Fruit fly (Drosophila melanogaster) whole organism, embryonic: Measurements from ENCODE around the gene CG44040.

Experiments
- CG1024 ChIP-seq: fragments of 200-800 bp; sonication (Bioruptor generic); IDR thresholded peaks from 2 replicates; pipeline ENCODE4 v1.3.6; 2022; ENCODE audit warnings: missing biosample characterization, missing genetic modification characterization
- CG10274 ChIP-seq: fragments of 200-800 bp; sonication (Bioruptor generic); optimal IDR thresholded peaks from 3 replicates; lab custom pipeline; 2017; ENCODE audit warnings: missing biosample characterization, mild to moderate bottlenecking, missing genetic modification characterization
- CG10979 ChIP-seq: fragments of 200-800 bp; sonication (Bioruptor generic); optimal IDR thresholded peaks from 2 replicates; lab custom pipeline; 2018; ENCODE audit warnings: missing biosample characterization, mild to moderate bottlenecking, missing genetic modification characterization, moderate library complexity
- CG12391 ChIP-seq: fragments of 200-800 bp; sonication (Bioruptor generic); optimal IDR thresholded peaks from 3 replicates; lab custom pipeline; 2018; ENCODE audit warnings: missing biosample characterization, mild to moderate bottlenecking, missing genetic modification characterization, moderate library complexity
- CG13424 ChIP-seq: fragments of 200-800 bp; sonication (Bioruptor generic); optimal IDR thresholded peaks from 2 replicates; lab custom pipeline; 2019; ENCODE audit warnings: missing biosample characterization, mild to moderate bottlenecking, missing genetic modification characterization, moderate library complexity
- CG17612 ChIP-seq: fragments of 200-800 bp; sonication (Bioruptor generic); IDR thresholded peaks from 2 replicates; pipeline ENCODE4 v1.3.6; 2022; ENCODE audit warnings: missing biosample characterization, missing genetic modification characterization
- CG18262 ChIP-seq: fragments of 200-800 bp; optimal IDR thresholded peaks from 3 replicates; lab custom pipeline; 2019; ENCODE audit warnings: missing biosample characterization, mild to moderate bottlenecking, missing genetic modification characterization, moderate library complexity
- CG2120 ChIP-seq: fragments of 200-800 bp; sonication (Bioruptor generic); optimal IDR thresholded peaks from 3 replicates; lab custom pipeline; 2016; ENCODE audit warnings: missing biosample characterization, missing genetic modification characterization
- CG2678 ChIP-seq: fragments of 200-800 bp; sonication (Bioruptor generic); optimal IDR thresholded peaks from 3 replicates; lab custom pipeline; 2019; ENCODE audit warnings: missing biosample characterization, mild to moderate bottlenecking, missing genetic modification characterization, moderate library complexity
- CG30020 ChIP-seq: fragments of 200-800 bp; optimal IDR thresholded peaks from 2 replicates; lab custom pipeline; 2019; ENCODE audit warnings: missing biosample characterization, mild to moderate bottlenecking, missing genetic modification characterization, moderate library complexity
- CG32772 ChIP-seq: fragments of 200-800 bp; sonication (Bioruptor generic); IDR thresholded peaks from 2 replicates; pipeline ENCODE4 v1.3.6; 2022; ENCODE audit warnings: missing biosample characterization, missing genetic modification characterization
- CG3281 ChIP-seq: fragments of 200-800 bp; sonication (Bioruptor generic); optimal IDR thresholded peaks from 3 replicates; lab custom pipeline; 2017; ENCODE audit warnings: missing biosample characterization, mild to moderate bottlenecking, missing genetic modification characterization
- CG34376 ChIP-seq: fragments of 200-800 bp; sonication (Bioruptor generic); optimal IDR thresholded peaks from 2 replicates; lab custom pipeline; 2018; ENCODE audit warnings: missing biosample characterization, mild to moderate bottlenecking, missing genetic modification characterization
- CG4282 ChIP-seq: fragments of 200-800 bp; sonication (Bioruptor generic); optimal IDR thresholded peaks from 2 replicates; lab custom pipeline; 2016; ENCODE audit warnings: missing biosample characterization, missing genetic modification characterization
- CG4854 ChIP-seq: fragments of 200-800 bp; sonication (Bioruptor generic); optimal IDR thresholded peaks from 2 replicates; lab custom pipeline; 2016; ENCODE audit warnings: missing biosample characterization, missing genetic modification characterization, inconsistent platforms
- CG6683 ChIP-seq: fragments of 200-800 bp; sonication (Bioruptor generic); optimal IDR thresholded peaks from 2 replicates; lab custom pipeline; 2017; ENCODE audit warnings: missing biosample characterization, mild to moderate bottlenecking, missing genetic modification characterization, missing genetic modification reagents
- CG7271 ChIP-seq: fragments of 200-800 bp; sonication (Bioruptor generic); optimal IDR thresholded peaks from 2 replicates; lab custom pipeline; 2018; ENCODE audit warnings: missing biosample characterization, mild to moderate bottlenecking, missing genetic modification characterization, moderate library complexity
- CG7556 ChIP-seq: fragments of 200-800 bp; sonication (Bioruptor generic); optimal IDR thresholded peaks from 2 replicates; lab custom pipeline; 2017; ENCODE audit warnings: missing biosample characterization, mild to moderate bottlenecking, missing genetic modification characterization
- CG8359 ChIP-seq: fragments of 200-800 bp; sonication (Bioruptor generic); optimal IDR thresholded peaks from 2 replicates; lab custom pipeline; 2017; ENCODE audit warnings: missing biosample characterization, mild to moderate bottlenecking, missing genetic modification characterization, borderline replicate concordance
- CG8388 ChIP-seq: fragments of 200-800 bp; sonication (Bioruptor generic); optimal IDR thresholded peaks from 2 replicates; lab custom pipeline; 2019; ENCODE audit warnings: missing biosample characterization, mild to moderate bottlenecking, missing genetic modification characterization, moderate library complexity
- CG9727 ChIP-seq: fragments of 200-800 bp; sonication (Bioruptor generic); optimal IDR thresholded peaks from 3 replicates; lab custom pipeline; 2017; ENCODE audit warnings: missing biosample characterization, mild to moderate bottlenecking, missing genetic modification characterization
- Dek ChIP-seq: fragments of 200-800 bp; sonication (Bioruptor generic); optimal IDR thresholded peaks from 3 replicates; lab custom pipeline; 2019; ENCODE audit warnings: missing biosample characterization, mild to moderate bottlenecking, missing genetic modification characterization, moderate library complexity
- Fer3 ChIP-seq: fragments of 200-800 bp; sonication (Bioruptor generic); optimal IDR thresholded peaks from 2 replicates; lab custom pipeline; 2018; ENCODE audit warnings: missing biosample characterization, mild to moderate bottlenecking, missing genetic modification characterization, moderate library complexity
- HLHmδ ChIP-seq: fragments of 200-800 bp; sonication (Bioruptor generic); optimal IDR thresholded peaks from 2 replicates; lab custom pipeline; 2018; ENCODE audit warnings: missing biosample characterization, mild to moderate bottlenecking, missing genetic modification characterization, moderate library complexity
- NK7.1 ChIP-seq: fragments of 200-800 bp; sonication (Bioruptor generic); optimal IDR thresholded peaks from 3 replicates; lab custom pipeline; 2016; ENCODE audit warnings: missing biosample characterization, missing genetic modification characterization
- Stat92E ChIP-seq, 3 experiments: fragments of >200 bp in 2 of 3; fragments of 200-800 bp in 1 of 3; sonication (Bioruptor generic) in 1 of 3; optimal IDR thresholded peaks; 2 replicates each; lab custom pipeline; 2017 to 2019; ENCODE audit warnings: missing biosample characterization in 3 of 3, missing genetic modification characterization in 3 of 3, mild to moderate bottlenecking in 1 of 3, moderate library complexity in 1 of 3
- amos ChIP-seq: fragments of 200-800 bp; sonication (Bioruptor generic); IDR thresholded peaks from 2 replicates; pipeline ENCODE4 v1.3.6; 2022; ENCODE audit warnings: missing biosample characterization, missing genetic modification characterization; ENCODE audit not compliant: partially characterized antibody
- ap ChIP-seq: fragments of 200-800 bp; sonication (Bioruptor generic); IDR thresholded peaks from 2 replicates; pipeline ENCODE4 v1.3.6; 2022; ENCODE audit warnings: missing biosample characterization, missing genetic modification characterization
- br ChIP-seq: fragments of >200 bp; optimal IDR thresholded peaks from 2 replicates; lab custom pipeline; 2017
- btn ChIP-seq: fragments of 200-800 bp; sonication (Bioruptor generic); optimal IDR thresholded peaks from 2 replicates; lab custom pipeline; 2016; ENCODE audit warnings: missing biosample characterization, missing genetic modification characterization
- ci ChIP-seq: fragments of 200-800 bp; sonication (Bioruptor generic); IDR thresholded peaks from 3 replicates; pipeline ENCODE4 v1.3.6; 2022; ENCODE audit warnings: missing biosample characterization, missing genetic modification characterization
- corto ChIP-seq: fragments of 200-800 bp; sonication (Bioruptor generic); optimal IDR thresholded peaks from 2 replicates; lab custom pipeline; 2016; ENCODE audit warnings: missing biosample characterization, mild to moderate bottlenecking, missing genetic modification characterization, moderate library complexity
- dpn ChIP-seq, 2 experiments: fragments of 200-800 bp; sonication (Bioruptor generic); optimal IDR thresholded peaks; 3 replicates each; lab custom pipeline; 2016; ENCODE audit warnings: missing biosample characterization in 2 of 2, missing genetic modification characterization in 2 of 2
- gt ChIP-seq: fragments of 200-800 bp; sonication (Bioruptor generic); IDR thresholded peaks from 2 replicates; pipeline ENCODE4 v1.3.6; 2022; ENCODE audit warnings: missing biosample characterization, missing genetic modification characterization
- hbn ChIP-seq: fragments of 200-800 bp; sonication (Bioruptor generic); IDR thresholded peaks from 2 replicates; pipeline ENCODE4 v1.3.6; 2022; ENCODE audit warnings: missing biosample characterization, missing genetic modification characterization; ENCODE audit not compliant: partially characterized antibody
- hkb ChIP-seq, 2 experiments: fragments of 200-800 bp in 1 of 2; fragments of >200 bp in 1 of 2; sonication (Bioruptor generic) in 1 of 2; IDR thresholded peaks in 1 of 2; optimal IDR thresholded peaks in 1 of 2; 2 replicates each; pipeline versions ENCODE4 v1.3.6 to Lab custom; 2017 to 2022; ENCODE audit warnings: missing biosample characterization in 1 of 2, missing genetic modification characterization in 1 of 2
- jing ChIP-seq: fragments of 200-800 bp; sonication (Bioruptor generic); optimal IDR thresholded peaks from 2 replicates; lab custom pipeline; 2018; ENCODE audit warnings: missing biosample characterization, mild to moderate bottlenecking, missing genetic modification characterization
- kay ChIP-seq: fragments of 200-800 bp; sonication (Bioruptor generic); optimal IDR thresholded peaks from 2 replicates; lab custom pipeline; 2016; ENCODE audit warnings: missing biosample characterization, missing genetic modification characterization
- lab ChIP-seq: fragments of 200-800 bp; sonication (Bioruptor generic); optimal IDR thresholded peaks from 3 replicates; lab custom pipeline; 2017; ENCODE audit warnings: missing biosample characterization, missing genetic modification characterization, mild to moderate bottlenecking, moderate library complexity, missing genetic modification reagents
- oc ChIP-seq: fragments of 200-800 bp; sonication (Bioruptor generic); optimal IDR thresholded peaks from 2 replicates; lab custom pipeline; 2018; ENCODE audit warnings: missing biosample characterization, mild to moderate bottlenecking, missing genetic modification characterization, moderate library complexity
- onecut ChIP-seq: fragments of 200-800 bp; sonication (Bioruptor generic); IDR thresholded peaks from 2 replicates; pipeline ENCODE4 v1.3.6; 2022; ENCODE audit warnings: missing biosample characterization, missing genetic modification characterization
- scrt ChIP-seq: fragments of 200-800 bp; sonication (Bioruptor generic); optimal IDR thresholded peaks from 2 replicates; lab custom pipeline; 2018; ENCODE audit warnings: missing biosample characterization, mild to moderate bottlenecking, missing genetic modification characterization, moderate library complexity
- slbo ChIP-seq: fragments of 200-800 bp; sonication (Bioruptor generic); IDR thresholded peaks from 2 replicates; pipeline ENCODE4 v1.3.6; 2022; ENCODE audit warnings: missing biosample characterization, missing genetic modification characterization
- trem ChIP-seq: fragments of 200-800 bp; optimal IDR thresholded peaks from 3 replicates; lab custom pipeline; 2019; ENCODE audit warnings: missing biosample characterization, mild to moderate bottlenecking, missing genetic modification characterization, moderate library complexity
- trh ChIP-seq: fragments of 200-800 bp; sonication (Bioruptor generic); optimal IDR thresholded peaks from 2 replicates; lab custom pipeline; 2016; ENCODE audit warnings: missing biosample characterization, missing genetic modification characterization
- ttk ChIP-seq: fragments of 200-800 bp; sonication (Bioruptor generic); IDR thresholded peaks from 2 replicates; pipeline ENCODE4 v2.1.2; 2022; ENCODE audit warnings: missing biosample characterization, missing genetic modification characterization
- twi ChIP-seq: fragments of 200-800 bp; optimal IDR thresholded peaks from 2 replicates; lab custom pipeline; 2019; ENCODE audit warnings: missing biosample characterization, mild to moderate bottlenecking, missing genetic modification characterization, moderate library complexity
- zfh2 ChIP-seq: fragments of 200-800 bp; sonication (Bioruptor generic); optimal IDR thresholded peaks from 2 replicates; lab custom pipeline; 2016; ENCODE audit warnings: missing biosample characterization, missing genetic modification characterization

CG44040 gene

dm6 chr3R:15293005-15293877 lies 26.9 kb upstream of the CG44040 start (continued):
- no peak for TF ChIP-seq CG10274 (GFP tag; lab: Kevin White, UChicago)
- peak; percentile 17 for TF ChIP-seq CG13424 (tag; lab: Kevin White, UChicago)
- TF ChIP-seq CG30020 (tag; lab: Kevin White, UChicago), result no peak
- no peak for TF ChIP-seq scrt
- peak; percentile 45 for TF ChIP-seq CG2120 (GFP tag; lab: Kevin White, UChicago)
- peak; percentile 6 for TF ChIP-seq CG9727 (GFP tag; lab: Kevin White, UChicago)
- TF ChIP-seq NK7.1 (GFP tag; lab: Kevin White, UChicago), result no peak
- peak; percentile 13 for TF ChIP-seq Dek (tag; lab: Kevin White, UChicago)
- peak; percentile 3 for TF ChIP-seq Fer3 (tag; lab: Kevin White, UChicago)
- TF ChIP-seq CG1024 (GFP tag; lab: Robert Waterston, UW), result no peak
- no peak for TF ChIP-seq twi (tag; lab: Kevin White, UChicago)
- no peak for TF ChIP-seq CG17612 (GFP tag; lab: Robert Waterston, UW)
- TF ChIP-seq lab (GFP tag; lab: Kevin White, UChicago), result peak; percentile 17
- TF ChIP-seq CG4854, result no peak
- no peak for TF ChIP-seq onecut
- TF ChIP-seq dpn (GFP tag; optimal IDR thresholded peaks at IDR 0.05; lab: Kevin White, UChicago), result peak in 1 of 2 experiments; percentile 1
- no peak for TF ChIP-seq oc
- TF ChIP-seq CG34376, result no peak
- TF ChIP-seq Stat92E (GFP tag; optimal IDR thresholded peaks at IDR 0.05; lab: Kevin White, UChicago), result peak in 2 of 3 experiments; percentile 8 to 11
- no peak for TF ChIP-seq br (lab: Kevin White, UChicago)
- TF ChIP-seq hbn (GFP tag; lab: Robert Waterston, UW), result no peak
- no peak for TF ChIP-seq kay (GFP tag; lab: Kevin White, UChicago)
- TF ChIP-seq CG32772 (GFP tag; lab: Robert Waterston, UW), result no peak
- peak; percentile 43 for TF ChIP-seq CG3281 (GFP tag; lab: Kevin White, UChicago)
- no peak for TF ChIP-seq CG8359 (GFP tag; lab: Kevin White, UChicago)
- TF ChIP-seq CG10979 (tag; lab: Kevin White, UChicago), result peak; percentile 25
- TF ChIP-seq CG7271 (tag; lab: Kevin White, UChicago), result no peak
- TF ChIP-seq CG18262 (tag; lab: Kevin White, UChicago), result no peak
- peak; percentile 26 for TF ChIP-seq CG7556 (GFP tag; lab: Kevin White, UChicago)
- TF ChIP-seq ap (GFP tag; lab: Robert Waterston, UW), result no peak
- peak; percentile 54 for TF ChIP-seq CG2678 (tag; lab: Kevin White, UChicago)
- TF ChIP-seq gt (GFP tag; lab: Robert Waterston, UW), result no peak
- no peak for TF ChIP-seq CG6683 (GFP tag; lab: Kevin White, UChicago)
- TF ChIP-seq slbo (GFP tag; lab: Robert Waterston, UW), result 0 out of 2 replicates have a peak, but pooled peaks have one; percentile 21
- TF ChIP-seq HLHmδ (GFP tag; lab: Kevin White, UChicago), result no peak
- no peak for TF ChIP-seq ci (GFP tag; lab: Robert Waterston, UW)
- no peak for TF ChIP-seq CG12391
- TF ChIP-seq ttk, result no peak
- no peak for TF ChIP-seq jing (GFP tag; lab: Kevin White, UChicago)
- TF ChIP-seq hkb (optimal IDR thresholded peaks at IDR 0.05; lab: Kevin White, UChicago), result no peak
- TF ChIP-seq hkb (GFP tag; IDR thresholded peaks at IDR 0.05; lab: Robert Waterston, UW), result peak; percentile 20; the same call in 1 of the 2 replicates
- no peak for TF ChIP-seq trem (tag; lab: Kevin White, UChicago)
- no peak for TF ChIP-seq amos (GFP tag; lab: Robert Waterston, UW)
- no peak for TF ChIP-seq btn (GFP tag; lab: Kevin White, UChicago)
- TF ChIP-seq CG4282 (GFP tag; lab: Kevin White, UChicago), result no peak
- TF ChIP-seq trh (GFP tag; lab: Kevin White, UChicago), result no peak
- peak; percentile 10 for TF ChIP-seq CG8388 (GFP tag; lab: Kevin White, UChicago)
- TF ChIP-seq corto (GFP tag; lab: Kevin White, UChicago), result peak; percentile 4
- peak; percentile 32 for TF ChIP-seq zfh2
